Fruit fly (Drosophila melanogaster): ENCODE measurements around the gene Cad96Ca.

The Cad96Ca gene

dm6 chr3R:25221203-25221807 is 13.2 kb upstream of the Cad96Ca start, which contains the start of gene Alg9 (continued):
- TF ChIP-seq CG4424 (GFP tag; optimal IDR thresholded peaks at IDR 0.05) (no peak), Hmx (GFP tag; optimal IDR thresholded peaks at IDR 0.05) (no peak), HmgZ (tag; optimal IDR thresholded peaks at IDR 0.05) (peak; percentile 44), CG16813 (GFP tag; IDR thresholded peaks at IDR 0.05; ENCODE audit: partially characterized antibody) (peak; percentile 89), CG15269 (tag; optimal IDR thresholded peaks at IDR 0.05) (no peak), CG17328 (GFP tag; IDR thresholded peaks at IDR 0.05) (no peak), CG13296 (GFP tag; optimal IDR thresholded peaks at IDR 0.05) (no peak), CG1024 (GFP tag; IDR thresholded peaks at IDR 0.05) (peak; percentile 62; the same call in 1 of the 2 replicates), bcd (GFP tag; optimal IDR thresholded peaks at IDR 0.05) (no peak), sna (GFP tag; IDR thresholded peaks at IDR 0.05; ENCODE audit: partially characterized antibody) (peak; percentile 89), crc (GFP tag; optimal IDR thresholded peaks at IDR 0.05) (no peak), Six4 (GFP tag; optimal IDR thresholded peaks at IDR 0.05) (peak; percentile 13), BtbVII (GFP tag; optimal IDR thresholded peaks at IDR 0.05) (no peak), MBD-R2 (GFP tag; IDR thresholded peaks at IDR 0.05) (peak; percentile 72; the same call in 1 of the 2 replicates), gro (GFP tag; optimal IDR thresholded peaks at IDR 0.05) (no peak), ro (GFP tag; IDR thresholded peaks at IDR 0.05) (no peak), CG18599 (GFP tag; optimal IDR thresholded peaks at IDR 0.05) (no peak), Taf1 (GFP tag; IDR thresholded peaks at IDR 0.05) (no peak), stwl (tag; optimal IDR thresholded peaks at IDR 0.05) (peak; percentile 93), CG17612 (GFP tag; IDR thresholded peaks at IDR 0.05) (no peak), nerfin-2 (GFP tag; IDR thresholded peaks at IDR 0.05; ENCODE audit: partially characterized antibody) (peak; percentile 93), zen2 (GFP tag; IDR thresholded peaks at IDR 0.05; ENCODE audit: partially characterized antibody) (peak; percentile 94), Deaf1 (tag; optimal IDR thresholded peaks at IDR 0.05) (no peak), CG6791 (GFP tag; IDR thresholded peaks at IDR 0.05; ENCODE audit: partially characterized antibody) (peak; percentile 92), CG1603 (tag; optimal IDR thresholded peaks at IDR 0.05) (peak; percentile 81), CG34224 (GFP tag; IDR thresholded peaks at IDR 0.05; ENCODE audit: partially characterized antibody) (peak; percentile 94), row (GFP tag; IDR thresholded peaks at IDR 0.05) (peak; percentile 62), Atf6 (GFP tag; IDR thresholded peaks at IDR 0.05) (no peak), vvl (GFP tag; IDR thresholded peaks at IDR 0.05) (0 out of 2 replicates have a peak, but pooled peaks have one; percentile 37), mam (GFP tag; optimal IDR thresholded peaks at IDR 0.05) (peak; percentile 26), CG5245 (GFP tag; optimal IDR thresholded peaks at IDR 0.05) (no peak), CG4617 (GFP tag; optimal IDR thresholded peaks at IDR 0.05; ENCODE audit: borderline replicate concordance) (peak; percentile 41), CG10565 (GFP tag; optimal IDR thresholded peaks at IDR 0.05) (no peak), CG17802 (tag; optimal IDR thresholded peaks at IDR 0.05) (peak; percentile 81), zfh1 (GFP tag; IDR thresholded peaks at IDR 0.05) (no peak), Xbp1 (GFP tag; optimal IDR thresholded peaks at IDR 0.05) (peak; percentile 8), Mrtf (GFP tag; IDR thresholded peaks at IDR 0.05) (no peak), CG10366 (GFP tag; IDR thresholded peaks at IDR 0.05) (no peak), CG6272 (GFP tag; IDR thresholded peaks at IDR 0.05) (no peak), onecut (GFP tag; IDR thresholded peaks at IDR 0.05) (peak; percentile 50; the same call in 1 of the 2 replicates), HLH4C (GFP tag; IDR thresholded peaks at IDR 0.05; ENCODE audit: partially characterized antibody) (peak; percentile 95), hb (GFP tag; IDR thresholded peaks at IDR 0.05; ENCODE audit: partially characterized antibody) (peak; percentile 94), tll (GFP tag; optimal IDR thresholded peaks at IDR 0.05) (no peak), nau (GFP tag; optimal IDR thresholded peaks at IDR 0.05) (no peak), MESR4 (GFP tag; optimal IDR thresholded peaks at IDR 0.05) (peak; percentile 8), ato (GFP tag; IDR thresholded peaks at IDR 0.05; ENCODE audit: partially characterized antibody) (peak; percentile 86), toy (GFP tag; IDR thresholded peaks at IDR 0.05) (no peak), Eip74EF (GFP tag; optimal IDR thresholded peaks at IDR 0.05) (no peak), CG6813 (GFP tag; optimal IDR thresholded peaks at IDR 0.05) (no peak)
